Worm (Caenorhabditis elegans) whole organism, L1 larva: ENCODE measurements around the gene srt-39.

ENCODE experiments used
- C04F5.9 ChIP-seq: sonication (generic microtip); optimal IDR thresholded peaks from 2 replicates; lab custom pipeline; 2016; ENCODE audit warnings: missing genetic modification characterization, missing compliant biosample characterization
- C16A3.4 ChIP-seq: fragments of 150-350 bp; optimal IDR thresholded peaks from 2 replicates; lab custom pipeline; 2014; ENCODE audit warnings: missing biosample characterization, missing genetic modification characterization
- C34B4.2 ChIP-seq: sonication (generic microtip); optimal IDR thresholded peaks from 2 replicates; lab custom pipeline; 2017; ENCODE audit warnings: mild to moderate bottlenecking, missing genetic modification characterization, missing compliant biosample characterization
- F16B12.6 ChIP-seq: fragments of 150-350 bp; optimal IDR thresholded peaks from 2 replicates; lab custom pipeline; 2014; ENCODE audit warnings: missing biosample characterization, missing genetic modification characterization
- aha-1 ChIP-seq: fragments of 150-350 bp; optimal IDR thresholded peaks from 2 replicates; lab custom pipeline; 2014; ENCODE audit warnings: missing biosample characterization, missing genetic modification characterization
- aly-2 ChIP-seq: fragments of 150-350 bp; optimal IDR thresholded peaks from 2 replicates; lab custom pipeline; 2014; ENCODE audit warnings: missing biosample characterization, missing genetic modification characterization
- blmp-1 ChIP-seq: fragments of 150-350 bp; optimal IDR thresholded peaks from 2 replicates; lab custom pipeline; 2014; ENCODE audit warnings: missing biosample characterization, missing genetic modification characterization
- ceh-63 ChIP-seq: fragments of 200-800 bp; sonication (Bioruptor generic); optimal IDR thresholded peaks from 2 replicates; lab custom pipeline; 2018; ENCODE audit warnings: mild to moderate bottlenecking, missing genetic modification characterization, missing compliant biosample characterization
- ceh-82 ChIP-seq, 3 experiments: fragments of 150-350 bp in 1 of 3; sonication (generic microtip) in 2 of 3; optimal IDR thresholded peaks; 2 replicates each; lab custom pipeline; 2014 to 2017; ENCODE audit warnings: missing biosample characterization in 3 of 3, missing genetic modification characterization in 3 of 3
- ceh-88 ChIP-seq: fragments of 200-800 bp; sonication (Bioruptor generic); IDR thresholded peaks from 2 replicates; pipeline ENCODE4 v1.3.6; 2022; ENCODE audit warnings: missing genetic modification characterization, missing compliant biosample characterization
- ces-1 ChIP-seq: fragments of 150-350 bp; optimal IDR thresholded peaks from 2 replicates; lab custom pipeline; 2014; ENCODE audit warnings: missing biosample characterization, missing genetic modification reagents, missing genetic modification characterization
- dpl-1 ChIP-seq, 3 experiments: fragments of 150-350 bp in 2 of 3; sonication (generic microtip) in 1 of 3; optimal IDR thresholded peaks; 2 replicates each; lab custom pipeline; 2014 to 2017; ENCODE audit warnings: missing biosample characterization in 3 of 3, missing genetic modification characterization in 3 of 3, missing genetic modification reagents in 3 of 3
- dsc-1 ChIP-seq: sonication (generic microtip); optimal IDR thresholded peaks from 2 replicates; lab custom pipeline; 2016; ENCODE audit warnings: mild to moderate bottlenecking, missing genetic modification characterization, missing compliant biosample characterization
- efl-1 ChIP-seq, 4 experiments: fragments of 150-350 bp; optimal IDR thresholded peaks in 3 of 4; peaks in 1 of 4; 1 replicate in 1 of 4; 2 replicates in 3 of 4; lab custom pipeline; 2014; ENCODE audit warnings: missing biosample characterization in 2 of 4, missing genetic modification characterization in 2 of 4, missing genetic modification reagents in 2 of 4
- efl-3 ChIP-seq: fragments of 200-800 bp; sonication (Bioruptor generic); optimal IDR thresholded peaks from 2 replicates; lab custom pipeline; 2018; ENCODE audit warnings: mild to moderate bottlenecking, missing genetic modification characterization, missing compliant biosample characterization
- elt-2 ChIP-seq: sonication (generic microtip); optimal IDR thresholded peaks from 2 replicates; lab custom pipeline; 2016; ENCODE audit warnings: missing genetic modification characterization, mild to moderate bottlenecking, inconsistent platforms, missing compliant biosample characterization, missing genetic modification reagents
- fkh-8 ChIP-seq: sonication (generic microtip); optimal IDR thresholded peaks from 2 replicates; lab custom pipeline; 2016; ENCODE audit warnings: mild to moderate bottlenecking, missing genetic modification characterization, missing compliant biosample characterization
- fos-1 ChIP-seq: fragments of 150-350 bp; optimal IDR thresholded peaks from 2 replicates; lab custom pipeline; 2014; ENCODE audit warnings: missing biosample characterization, missing genetic modification characterization
- hpl-2 ChIP-seq: fragments of 150-350 bp; optimal IDR thresholded peaks from 2 replicates; lab custom pipeline; 2014; ENCODE audit warnings: missing biosample characterization, missing genetic modification reagents, missing genetic modification characterization
- irx-1 ChIP-seq: sonication (generic microtip); optimal IDR thresholded peaks from 2 replicates; lab custom pipeline; 2016; ENCODE audit warnings: missing genetic modification characterization, missing compliant biosample characterization
- isw-1 ChIP-seq: fragments of 200-800 bp; sonication (Bioruptor generic); IDR thresholded peaks from 2 replicates; pipeline ENCODE4 v1.3.6; 2022; ENCODE audit warnings: missing genetic modification characterization, missing compliant biosample characterization
- lin-13 ChIP-seq: fragments of 150-350 bp; optimal IDR thresholded peaks from 2 replicates; lab custom pipeline; 2014; ENCODE audit warnings: missing biosample characterization, missing genetic modification reagents, missing genetic modification characterization
- lin-14 ChIP-seq: fragments of 200-800 bp; sonication (Bioruptor generic); optimal IDR thresholded peaks from 2 replicates; lab custom pipeline; 2018; ENCODE audit warnings: mild to moderate bottlenecking, missing genetic modification characterization, moderate library complexity, missing compliant biosample characterization
- lin-15B ChIP-seq: fragments of 150-350 bp; sonication (generic microtip); optimal IDR thresholded peaks from 3 replicates; lab custom pipeline; 2014; ENCODE audit warnings: missing biosample characterization, missing genetic modification characterization
- lin-35 ChIP-seq, 2 experiments: fragments of 150-350 bp; optimal IDR thresholded peaks; 2 replicates each; lab custom pipeline; 2014; ENCODE audit warnings: missing biosample characterization in 2 of 2, missing genetic modification characterization in 2 of 2, missing genetic modification reagents in 2 of 2
- lin-39 ChIP-seq: fragments of 150-350 bp; optimal IDR thresholded peaks from 2 replicates; lab custom pipeline; 2014; ENCODE audit warnings: missing biosample characterization, missing genetic modification reagents, missing genetic modification characterization
- lsy-2 ChIP-seq, 2 experiments: fragments of 150-350 bp; optimal IDR thresholded peaks; 2 replicates each; lab custom pipeline; 2014; ENCODE audit warnings: missing biosample characterization in 2 of 2, missing genetic modification characterization in 2 of 2
- mab-9 ChIP-seq: fragments of 200-800 bp; sonication (Bioruptor generic); IDR thresholded peaks from 2 replicates; pipeline ENCODE4 v1.3.6; 2022; ENCODE audit warnings: missing genetic modification reagents, missing genetic modification characterization, missing compliant biosample characterization
- mef-2 ChIP-seq: fragments of 150-350 bp; optimal IDR thresholded peaks from 2 replicates; lab custom pipeline; 2014; ENCODE audit warnings: missing biosample characterization, missing genetic modification characterization
- mep-1 ChIP-seq: fragments of 150-350 bp; optimal IDR thresholded peaks from 2 replicates; lab custom pipeline; 2014; ENCODE audit warnings: missing biosample characterization, missing genetic modification characterization
- nhr-12 ChIP-seq: sonication (generic microtip); optimal IDR thresholded peaks from 2 replicates; lab custom pipeline; 2017; ENCODE audit warnings: missing biosample characterization, missing genetic modification characterization
- nhr-19 ChIP-seq: fragments of 200-800 bp; sonication (Bioruptor generic); conservative IDR thresholded peaks from 2 replicates; pipeline ENCODE4 v1.3.6; 2022; ENCODE audit warnings: missing genetic modification characterization, missing compliant biosample characterization
- nhr-28 ChIP-seq: fragments of 150-350 bp; optimal IDR thresholded peaks from 2 replicates; lab custom pipeline; 2014; ENCODE audit warnings: missing biosample characterization, missing genetic modification characterization
- nhr-47 ChIP-seq: sonication (generic microtip); optimal IDR thresholded peaks from 2 replicates; lab custom pipeline; 2016; ENCODE audit warnings: mild to moderate bottlenecking, missing genetic modification characterization, moderate library complexity, missing compliant biosample characterization
- nhr-77 ChIP-seq: fragments of 150-350 bp; optimal IDR thresholded peaks from 2 replicates; lab custom pipeline; 2014; ENCODE audit warnings: missing biosample characterization, missing genetic modification characterization
- nhr-84 ChIP-seq: sonication (generic microtip); optimal IDR thresholded peaks from 2 replicates; lab custom pipeline; 2017; ENCODE audit warnings: missing biosample characterization, missing genetic modification characterization
- nhr-85 ChIP-seq: sonication (generic microtip); peaks from one replicate; lab custom pipeline; 2016; ENCODE audit warnings: missing genetic modification characterization, inconsistent platforms, missing compliant biosample characterization
- nhr-90 ChIP-seq: sonication (generic microtip); optimal IDR thresholded peaks from 2 replicates; lab custom pipeline; 2016; ENCODE audit warnings: mild to moderate bottlenecking, missing genetic modification characterization, missing compliant biosample characterization; ENCODE audit not compliant: poor library complexity
- pqm-1 ChIP-seq: sonication (generic microtip); optimal IDR thresholded peaks from 3 replicates; lab custom pipeline; 2017; ENCODE audit warnings: missing biosample characterization, missing genetic modification characterization
- rnt-1 ChIP-seq: sonication (generic microtip); optimal IDR thresholded peaks from 2 replicates; lab custom pipeline; 2016; ENCODE audit warnings: mild to moderate bottlenecking, missing genetic modification characterization, moderate library complexity, missing compliant biosample characterization
- skn-1 ChIP-seq: fragments of 150-350 bp; optimal IDR thresholded peaks from 2 replicates; lab custom pipeline; 2014; ENCODE audit warnings: missing biosample characterization, missing genetic modification characterization
- snu-23 ChIP-seq: sonication (generic microtip); optimal IDR thresholded peaks from 2 replicates; lab custom pipeline; 2016; ENCODE audit warnings: missing genetic modification characterization, missing compliant biosample characterization
- sptf-1 ChIP-seq: fragments of 150-350 bp; optimal IDR thresholded peaks from 2 replicates; lab custom pipeline; 2014; ENCODE audit warnings: missing biosample characterization, missing genetic modification characterization
- sup-37 ChIP-seq: fragments of 200-800 bp; sonication (Bioruptor generic); optimal IDR thresholded peaks from 2 replicates; lab custom pipeline; 2018; ENCODE audit warnings: mild to moderate bottlenecking, missing genetic modification characterization, missing compliant biosample characterization
- swsn-7 ChIP-seq: sonication (generic microtip); optimal IDR thresholded peaks from 2 replicates; lab custom pipeline; 2016; ENCODE audit warnings: missing genetic modification characterization, missing compliant biosample characterization
- tbx-2 ChIP-seq: sonication (generic microtip); optimal IDR thresholded peaks from 2 replicates; lab custom pipeline; 2016; ENCODE audit warnings: missing genetic modification characterization, missing compliant biosample characterization
- tlp-1 ChIP-seq: fragments of 150-350 bp; optimal IDR thresholded peaks from 2 replicates; lab custom pipeline; 2014; ENCODE audit warnings: missing biosample characterization, missing genetic modification characterization
- unc-130 ChIP-seq: fragments of 150-350 bp; optimal IDR thresholded peaks from 2 replicates; lab custom pipeline; 2017; ENCODE audit warnings: missing biosample characterization, missing genetic modification characterization, inconsistent platforms
- unc-30 ChIP-seq: sonication (generic microtip); optimal IDR thresholded peaks from 2 replicates; lab custom pipeline; 2017; ENCODE audit warnings: missing biosample characterization, missing genetic modification characterization
- unc-62 ChIP-seq: fragments of 150-350 bp; optimal IDR thresholded peaks from 2 replicates; lab custom pipeline; 2014; ENCODE audit warnings: missing biosample characterization, missing genetic modification reagents, missing genetic modification characterization
- unc-86 ChIP-seq: sonication (generic microtip); optimal IDR thresholded peaks from 2 replicates; lab custom pipeline; 2016; ENCODE audit warnings: missing genetic modification characterization, missing compliant biosample characterization
- zag-1 ChIP-seq: fragments of 150-350 bp; optimal IDR thresholded peaks from 2 replicates; lab custom pipeline; 2014; ENCODE audit warnings: missing biosample characterization, missing genetic modification characterization
- zip-4 ChIP-seq: fragments of 200-800 bp; sonication (Bioruptor generic); optimal IDR thresholded peaks from 2 replicates; lab custom pipeline; 2018; ENCODE audit warnings: mild to moderate bottlenecking, missing genetic modification characterization, moderate library complexity, missing compliant biosample characterization
- ztf-11 ChIP-seq, 2 experiments: sonication (generic microtip); optimal IDR thresholded peaks; 2 replicates each; lab custom pipeline; 2016 to 2017; ENCODE audit warnings: missing genetic modification characterization in 2 of 2, missing biosample characterization in 1 of 2, missing compliant biosample characterization in 1 of 2
- ztf-4 ChIP-seq: fragments of 150-350 bp; optimal IDR thresholded peaks from 2 replicates; lab custom pipeline; 2014; ENCODE audit warnings: missing biosample characterization, missing genetic modification characterization

The srt-39 gene

DNA sequence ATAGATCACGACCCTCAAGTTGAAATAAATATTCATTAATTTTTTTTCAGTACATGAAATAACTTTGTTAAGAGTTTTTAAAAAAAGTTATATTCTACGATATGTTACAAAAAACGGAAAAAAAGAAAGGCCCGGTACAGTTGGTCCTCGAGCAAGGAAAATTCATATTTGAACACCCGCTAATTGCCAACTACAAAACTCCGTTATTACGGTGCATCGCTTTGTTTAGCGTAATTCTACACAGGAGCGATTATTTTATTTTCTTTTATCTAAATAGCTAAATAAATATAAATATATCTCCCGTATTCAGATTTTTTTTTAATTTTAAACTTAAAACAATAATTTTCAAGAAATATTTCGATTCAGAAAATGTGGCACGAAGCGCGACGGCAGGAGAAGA is 34.2 kb upstream of the srt-39 start, which contains the start of gene F28C1.1:
Gene F28C1.1 (plus strand): TSS at position 365 of the 400 bp plus-strand sequence.
- no peak for TF ChIP-seq ceh-63 (GFP tag; lab: Kevin White, UChicago)
- TF ChIP-seq zag-1 (tag; lab: Kevin White, UChicago): no peak
- peak; percentile 23 for TF ChIP-seq nhr-85 (tag; lab: Kevin White, UChicago)
- TF ChIP-seq skn-1 (tag; lab: Kevin White, UChicago): peak; percentile 68
- TF ChIP-seq unc-86 (tag; lab: Kevin White, UChicago): no peak
- peak in 1 of 2 experiments; percentile 70 for TF ChIP-seq lsy-2 (tag; optimal IDR thresholded peaks at IDR 0.05; lab: Kevin White, UChicago)
- TF ChIP-seq lin-15B (tag; lab: Kevin White, UChicago): no peak
- TF ChIP-seq sup-37 (GFP tag; lab: Kevin White, UChicago): no peak
- no peak for TF ChIP-seq unc-30 (tag; lab: Kevin White, UChicago)
- TF ChIP-seq unc-62 (GFP tag; lab: Kevin White, UChicago): no peak
- peak; percentile 60 to 90 for TF ChIP-seq efl-1 (optimal IDR thresholded peaks at IDR 0.05; lab: Kevin White, UChicago)
- peak; percentile 92 to 99 for TF ChIP-seq efl-1 (GFP tag; optimal IDR thresholded peaks at IDR 0.05 in 1 of 2; lab: Kevin White, UChicago)
- peak in 1 of 3 experiments; percentile 34 for TF ChIP-seq ceh-82 (tag; optimal IDR thresholded peaks at IDR 0.05; lab: Kevin White, UChicago)
- no peak for TF ChIP-seq ceh-88
- no peak for TF ChIP-seq aly-2
- TF ChIP-seq sptf-1 (tag; lab: Kevin White, UChicago): no peak
- TF ChIP-seq blmp-1 (tag; lab: Kevin White, UChicago): peak; percentile 29
- no peak for TF ChIP-seq mep-1 (tag; lab: Kevin White, UChicago)
- TF ChIP-seq nhr-77 (tag; lab: Kevin White, UChicago): no peak
- no peak for TF ChIP-seq lin-14 (GFP tag; lab: Kevin White, UChicago)
- TF ChIP-seq ces-1 (GFP tag; lab: Kevin White, UChicago): no peak
- TF ChIP-seq aha-1 (tag; lab: Kevin White, UChicago): no peak
- TF ChIP-seq nhr-84: no peak
- TF ChIP-seq ztf-4: no peak
- TF ChIP-seq irx-1: no peak
- TF ChIP-seq snu-23 (GFP tag; lab: Kevin White, UChicago): no peak
- TF ChIP-seq fos-1: no peak
- no peak for TF ChIP-seq nhr-19 (GFP tag; lab: Robert Waterston, UW)
- TF ChIP-seq F16B12.6: no peak
- TF ChIP-seq nhr-12: no peak
- peak; percentile 9 for TF ChIP-seq rnt-1 (tag; lab: Kevin White, UChicago)
- TF ChIP-seq nhr-90 (tag; lab: Kevin White, UChicago): peak; percentile 12
- TF ChIP-seq swsn-7 (tag; lab: Kevin White, UChicago): no peak
- TF ChIP-seq nhr-28 (tag; lab: Kevin White, UChicago): no peak
- no peak for TF ChIP-seq mef-2
- peak; percentile 40 for TF ChIP-seq nhr-47 (tag; lab: Kevin White, UChicago)
- no peak for TF ChIP-seq zip-4 (GFP tag; lab: Kevin White, UChicago)
- no peak for TF ChIP-seq dsc-1 (tag; lab: Kevin White, UChicago)
- no peak for TF ChIP-seq lin-39 (tag; lab: Kevin White, UChicago)
- no peak for TF ChIP-seq lin-13 (GFP tag; lab: Kevin White, UChicago)
- peak; percentile 84 to 92 (median 88) for TF ChIP-seq dpl-1 (GFP tag; optimal IDR thresholded peaks at IDR 0.05; lab: Kevin White, UChicago)
- TF ChIP-seq lin-35 (GFP tag; optimal IDR thresholded peaks at IDR 0.05; lab: Kevin White, UChicago): peak; percentile 86 to 95
- peak; percentile 43 for TF ChIP-seq C16A3.4 (tag; lab: Kevin White, UChicago)
- TF ChIP-seq tbx-2 (tag; lab: Kevin White, UChicago): peak; percentile 12
- no peak for TF ChIP-seq isw-1 (GFP tag; lab: Robert Waterston, UW)
- no peak for TF ChIP-seq pqm-1 (tag; lab: Kevin White, UChicago)
- TF ChIP-seq C04F5.9: no peak
- no peak for TF ChIP-seq mab-9 (GFP tag; lab: Robert Waterston, UW)
- no peak for TF ChIP-seq unc-130 (tag; lab: Kevin White, UChicago)
- TF ChIP-seq fkh-8 (tag; lab: Kevin White, UChicago): no peak
- TF ChIP-seq hpl-2 (GFP tag; lab: Kevin White, UChicago): no peak
- TF ChIP-seq elt-2 (tag; lab: Kevin White, UChicago): no peak
- TF ChIP-seq efl-3 (GFP tag; lab: Kevin White, UChicago): no peak
- no peak for TF ChIP-seq ztf-11 (tag; optimal IDR thresholded peaks at IDR 0.05; lab: Kevin White, UChicago)
- TF ChIP-seq tlp-1 (tag; lab: Kevin White, UChicago): no peak
- no peak for TF ChIP-seq C34B4.2
